Worm (Caenorhabditis elegans) whole organism, L4/young adult: ENCODE data around the gene F55A11.6.

Source experiments
- W03F9.2 ChIP-seq: fragments of 150-350 bp; optimal IDR thresholded peaks from 2 replicates; lab custom pipeline; 2014; ENCODE audit warnings: missing biosample characterization, missing genetic modification characterization
- dao-5 ChIP-seq: sonication (generic microtip); optimal IDR thresholded peaks from 2 replicates; lab custom pipeline; 2016; ENCODE audit warnings: missing genotype, missing genetic modification characterization, moderate library complexity, missing compliant biosample characterization
- him-1 ChIP-seq: sonication (generic microtip); optimal IDR thresholded peaks from 2 replicates; lab custom pipeline; 2016; ENCODE audit warnings: missing genotype, missing genetic modification reagents, missing genetic modification characterization, missing compliant biosample characterization

The F55A11.6 gene

ce11 chrV:11776538-11776937 is at the start of gene F55A11.6:
TSS of gene F55A11.6 (plus strand) at chrV:11776838.
- TF ChIP-seq him-1, result no peak

DNA sequence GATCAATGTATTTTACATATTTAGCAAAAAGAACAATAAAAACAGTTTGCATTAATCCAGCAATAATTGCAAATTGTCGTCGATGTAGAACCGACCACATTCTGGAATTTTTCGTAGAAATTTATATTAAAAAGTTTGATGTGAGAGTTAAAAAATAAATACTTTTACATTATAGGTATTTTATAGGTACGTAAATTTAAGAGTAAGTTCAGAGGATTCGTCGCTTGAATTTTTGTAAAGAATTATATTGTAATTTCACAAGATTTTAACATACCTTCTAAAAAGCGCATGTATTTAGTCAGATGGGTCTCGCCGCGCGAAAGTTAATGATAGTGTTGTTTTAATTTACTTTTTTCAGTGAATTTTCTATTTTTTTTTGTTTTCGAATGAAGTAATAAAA is 46.6 kb upstream of the F55A11.6 start, which contains the start of gene rhr-2:
Gene rhr-2 (minus strand): TSS at position 101 of the 400 bp plus-strand sequence.
- TF ChIP-seq W03F9.2 (tag; lab: Kevin White, UChicago) (no peak), dao-5 (tag; lab: Kevin White, UChicago) (no peak), him-1 (no peak)

DNA sequence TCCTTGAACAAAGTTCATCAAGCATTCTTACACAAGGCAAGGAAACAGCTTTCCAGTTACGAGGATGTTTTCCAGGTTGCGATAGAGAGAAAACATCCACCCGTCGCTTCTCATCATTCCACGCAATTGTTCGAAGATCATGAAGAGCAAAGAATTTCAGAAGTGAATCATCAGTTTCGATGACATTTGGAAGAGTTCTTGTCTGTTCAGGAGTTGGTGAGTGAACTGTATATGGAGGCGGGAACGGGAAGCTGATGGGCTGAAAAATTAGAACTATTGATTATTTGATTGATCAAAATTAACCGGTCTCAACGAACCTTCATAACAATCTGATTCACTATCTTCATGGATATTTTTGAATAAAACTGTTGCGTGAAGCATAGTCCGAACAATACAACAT is 44.6 kb upstream of the F55A11.6 start:
- TF ChIP-seq dao-5 (tag; lab: Kevin White, UChicago) (no peak), him-1 (no peak), W03F9.2 (tag; lab: Kevin White, UChicago) (no peak)

- TF ChIP-seq him-1 (no peak), W03F9.2 (tag; lab: Kevin White, UChicago) (no peak), dao-5 (tag; lab: Kevin White, UChicago) (no peak)
Measured at ce11 chrV:11733460-11733859, 43.2 kb upstream of the F55A11.6 start, which contains the start of gene npp-22. TSS of gene npp-22 (minus strand) at chrV:11733472.

- TF ChIP-seq W03F9.2 (tag; lab: Kevin White, UChicago) (no peak), dao-5 (tag; lab: Kevin White, UChicago) (no peak), him-1 (no peak)
Measured at ce11 chrV:11736896-11737295, 39.7 kb upstream of the F55A11.6 start, which contains the start of gene spe-42. TSS of gene spe-42 (minus strand) at chrV:11736996.

- TF ChIP-seq W03F9.2 (tag; lab: Kevin White, UChicago), result no peak
Measured at ce11 chrV:11737333-11737732, 39.3 kb upstream of the F55A11.6 start.

- TF ChIP-seq dao-5 (tag; lab: Kevin White, UChicago) (no peak), him-1 (no peak), W03F9.2 (tag; lab: Kevin White, UChicago) (no peak)
Measured at ce11 chrV:11739820-11740219, 36.8 kb upstream of the F55A11.6 start, which contains the start of gene T04F3.1. TSS of gene T04F3.1 (plus strand) at chrV:11740065.

DNA sequence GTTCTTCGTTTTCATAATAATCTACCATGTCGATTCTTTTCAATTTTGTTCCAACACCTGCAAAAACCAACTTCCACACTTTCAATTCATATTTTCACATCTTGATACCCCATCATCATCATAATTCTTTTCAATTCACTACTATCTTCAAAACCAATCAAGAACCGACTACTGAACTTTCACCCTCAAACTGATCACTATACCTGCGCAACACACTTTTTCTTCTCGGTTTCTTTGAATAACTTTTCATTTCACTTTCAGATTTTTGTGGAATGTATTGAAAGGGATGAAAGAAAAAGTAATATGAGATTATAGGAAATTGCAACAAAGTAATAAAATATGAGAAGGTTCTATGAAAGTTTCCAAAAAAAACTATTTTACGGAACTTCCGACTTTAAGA is 35.6 kb upstream of the F55A11.6 start:
- TF ChIP-seq dao-5 (tag; lab: Kevin White, UChicago), result no peak
- TF ChIP-seq him-1, result no peak

DNA sequence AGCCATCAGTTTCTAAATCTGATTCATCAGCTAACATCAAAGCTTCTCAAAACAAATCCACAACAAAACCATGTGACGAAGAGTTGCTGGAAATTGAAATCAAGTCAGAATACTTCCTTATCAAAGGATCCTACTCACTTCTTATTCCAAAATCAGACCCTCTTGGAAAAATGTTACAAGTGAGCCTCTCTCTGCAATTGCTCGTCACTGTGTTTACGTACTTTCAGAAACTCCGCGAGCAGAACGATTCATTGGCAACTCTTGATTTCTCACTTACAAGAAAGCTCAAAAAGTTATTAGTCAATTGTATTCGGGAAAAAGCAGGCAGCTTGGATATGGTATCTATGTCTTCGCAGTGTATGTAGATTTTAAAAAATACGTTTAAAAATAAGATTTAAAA is 25.2 kb upstream of the F55A11.6 start:
- TF ChIP-seq W03F9.2 (tag; lab: Kevin White, UChicago) (no peak), him-1 (no peak), dao-5 (tag; lab: Kevin White, UChicago) (no peak)

DNA sequence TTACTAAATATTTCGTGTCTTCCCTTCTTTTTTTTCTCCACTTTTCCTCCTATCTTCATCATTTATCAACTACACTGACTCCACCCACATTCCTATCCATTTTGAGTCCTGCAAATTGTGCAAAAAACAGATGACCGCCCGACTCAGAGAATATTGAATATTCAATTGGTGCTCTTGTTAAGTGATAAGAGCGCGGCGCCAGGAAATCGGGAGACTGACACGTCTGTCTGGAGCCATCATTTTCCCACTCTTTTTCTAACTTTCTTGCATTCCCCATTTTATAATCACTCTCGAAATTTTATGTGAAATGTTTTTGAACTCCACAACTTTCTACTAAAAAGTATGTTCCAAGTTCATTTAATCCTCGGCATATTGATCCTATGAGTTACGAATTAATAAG is 20.8 kb upstream of the F55A11.6 start:
- no peak for TF ChIP-seq W03F9.2 (tag; lab: Kevin White, UChicago)
- no peak for TF ChIP-seq him-1
- TF ChIP-seq dao-5 (tag; lab: Kevin White, UChicago), result no peak

DNA sequence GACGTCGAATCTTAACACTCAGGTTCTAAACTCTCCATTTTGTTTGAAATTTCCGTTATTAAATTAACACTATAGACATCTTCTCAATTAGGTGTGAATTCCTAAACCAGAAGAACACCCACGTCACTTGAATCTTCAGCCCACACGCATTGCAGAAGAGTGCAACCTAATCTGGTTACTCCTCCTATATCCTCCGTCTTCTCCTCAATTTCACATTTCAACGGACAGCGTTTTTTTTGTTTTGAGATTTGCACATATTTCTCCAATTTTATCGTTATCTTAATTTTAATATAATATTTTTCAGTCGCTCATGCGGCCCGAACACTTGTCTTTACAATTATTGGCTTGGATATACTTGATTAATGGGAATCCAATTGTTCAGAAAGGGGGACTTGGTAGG is 19.3 kb upstream of the F55A11.6 start, which contains the start of gene smoc-1:
Gene smoc-1 (plus strand): TSS at position 301 of the 400 bp plus-strand sequence.
- TF ChIP-seq W03F9.2 (tag; lab: Kevin White, UChicago) (no peak), dao-5 (tag; lab: Kevin White, UChicago) (no peak), him-1 (no peak)

ce11 chrV:11758635-11759034 is 18.0 kb upstream of the F55A11.6 start, which contains the start of gene T04F3.3:
TSS of gene T04F3.3 (plus strand) at chrV:11758935.
- TF ChIP-seq W03F9.2 (tag; lab: Kevin White, UChicago), result no peak
- no peak for TF ChIP-seq him-1
- TF ChIP-seq dao-5 (tag; lab: Kevin White, UChicago), result no peak

DNA sequence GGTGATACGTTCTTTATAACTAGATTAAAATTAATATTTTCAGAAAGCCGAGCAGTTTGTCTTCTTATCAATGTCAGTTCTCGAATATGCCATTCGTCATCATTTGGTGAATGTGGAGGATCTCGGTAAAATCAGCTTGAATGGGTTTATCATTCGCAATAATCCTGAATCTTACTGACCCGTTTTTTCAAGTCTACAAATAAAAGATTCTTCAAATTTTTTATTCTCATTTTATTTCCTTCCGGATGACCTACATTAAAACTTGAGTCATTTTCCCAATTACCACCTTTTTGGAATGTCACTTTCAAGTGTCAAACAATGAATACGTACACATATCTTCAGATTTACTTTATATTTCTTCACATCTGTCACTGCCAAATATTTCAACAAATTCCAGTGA is 16.3 kb upstream of the F55A11.6 start, which contains the start of gene T04F3.5:
Gene T04F3.5 (plus strand): TSS at position 301 of the 400 bp plus-strand sequence.
- TF ChIP-seq W03F9.2 (tag; lab: Kevin White, UChicago) (no peak), him-1 (no peak), dao-5 (tag; lab: Kevin White, UChicago) (no peak)

DNA sequence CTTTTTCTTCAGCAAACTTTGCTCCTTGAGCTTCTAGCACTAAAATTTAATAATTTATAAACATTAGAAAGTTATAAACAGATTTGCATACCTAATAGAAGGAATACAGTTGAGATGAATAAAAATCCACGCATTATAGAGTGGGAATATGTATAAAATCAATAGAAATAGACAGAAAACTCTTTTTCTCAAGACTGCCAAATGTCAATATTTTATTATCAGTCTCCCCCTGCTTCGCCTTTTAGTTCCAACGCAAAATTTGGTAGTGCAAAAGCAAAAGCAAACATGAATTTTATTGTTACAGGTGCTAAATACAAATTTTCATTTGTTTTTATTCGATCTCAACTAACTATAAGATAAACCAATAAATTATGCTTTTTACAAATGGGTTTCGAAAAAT is 13.8 kb upstream of the F55A11.6 start, which contains the start of gene T04F3.4:
Gene T04F3.4 (minus strand): TSS at position 187 of the 400 bp plus-strand sequence.
- TF ChIP-seq dao-5 (tag; lab: Kevin White, UChicago) (no peak), him-1 (no peak), W03F9.2 (tag; lab: Kevin White, UChicago) (no peak)

DNA sequence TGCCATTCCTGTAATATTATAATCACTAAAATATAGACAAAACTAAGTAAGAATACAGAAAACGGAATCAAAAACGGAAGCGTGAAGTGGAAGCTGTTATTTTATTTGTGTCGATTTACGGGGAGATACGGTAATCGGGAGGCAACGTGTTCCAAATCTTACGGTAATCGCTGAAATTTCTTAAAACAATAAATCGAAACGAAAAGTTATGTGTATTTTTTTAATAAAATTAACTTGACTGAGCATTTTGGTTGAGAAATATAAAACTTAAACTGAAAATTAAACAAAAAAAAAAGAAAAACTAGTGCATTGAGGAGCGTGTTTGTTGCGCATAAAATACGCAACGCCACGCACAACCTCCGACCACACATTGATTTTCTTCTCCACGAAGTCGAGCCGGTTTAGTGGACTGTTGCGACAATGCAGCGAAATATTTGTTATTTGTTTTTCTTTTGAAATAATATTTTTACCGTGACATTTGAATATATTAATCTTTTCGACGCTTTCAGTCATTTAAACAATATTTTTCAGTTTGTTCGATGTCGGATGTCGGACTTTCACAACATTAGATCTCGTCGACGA is 12.2 kb upstream of the F55A11.6 start, which contains the start of the genes F55A11.1 and syx-5:
Gene F55A11.1 (minus strand): TSS at position 13 of the 582 bp plus-strand sequence.
Gene syx-5 (plus strand): TSS at position 532 of the 582 bp plus-strand sequence.
- TF ChIP-seq W03F9.2 (tag; lab: Kevin White, UChicago) (peak; percentile 87), dao-5 (tag; lab: Kevin White, UChicago) (no peak), him-1 (peak; percentile 69)
